Worm (Caenorhabditis elegans) whole organism, late embryonic: Measurements from ENCODE around the gene vps-8.
A peak's percentile ranks its signal among the peaks of the same experiment; 100 is the strongest.

ENCODE experiments used
- C38D4.7 ChIP-seq: fragments of 200-800 bp; sonication (Bioruptor generic); optimal IDR thresholded peaks from 2 replicates; lab custom pipeline; 2018; ENCODE audit warnings: mild to moderate bottlenecking, missing genetic modification characterization, moderate library complexity, missing compliant biosample characterization
- F13H6.1 ChIP-seq: sonication (generic microtip); optimal IDR thresholded peaks from 2 replicates; lab custom pipeline; 2016; ENCODE audit warnings: missing genetic modification characterization, missing compliant biosample characterization
- K09A11.1 ChIP-seq: sonication (generic microtip); optimal IDR thresholded peaks from 2 replicates; lab custom pipeline; 2017; ENCODE audit warnings: antibody characterized with exemption, mild to moderate bottlenecking, missing genetic modification characterization, missing compliant biosample characterization; ENCODE audit not compliant: insufficient read depth
- ceh-6 ChIP-seq: fragments of 200-800 bp; sonication (Bioruptor generic); optimal IDR thresholded peaks from 2 replicates; lab custom pipeline; 2018; ENCODE audit warnings: mild to moderate bottlenecking, missing genetic modification characterization, missing compliant biosample characterization
- che-1 ChIP-seq: sonication (generic microtip); optimal IDR thresholded peaks from 2 replicates; lab custom pipeline; 2016; ENCODE audit warnings: mild to moderate bottlenecking, missing genetic modification characterization, missing compliant biosample characterization
- dmd-4 ChIP-seq: sonication (generic microtip); optimal IDR thresholded peaks from 2 replicates; lab custom pipeline; 2016; ENCODE audit warnings: borderline replicate concordance, missing genetic modification characterization, missing compliant biosample characterization
- elt-2 ChIP-seq: sonication (generic microtip); optimal IDR thresholded peaks from 2 replicates; lab custom pipeline; 2016; ENCODE audit warnings: missing genetic modification reagents, missing genetic modification characterization, missing compliant biosample characterization
- fax-1 ChIP-seq: sonication (generic microtip); optimal IDR thresholded peaks from 2 replicates; lab custom pipeline; 2016; ENCODE audit warnings: missing genotype, missing genetic modification characterization, missing compliant biosample characterization
- nhr-11 ChIP-seq: fragments of 150-350 bp; optimal IDR thresholded peaks from 2 replicates; lab custom pipeline; 2014; ENCODE audit warnings: missing biosample characterization, missing genetic modification characterization
- odd-2 ChIP-seq: sonication (generic microtip); optimal IDR thresholded peaks from 2 replicates; lab custom pipeline; 2017; ENCODE audit warnings: antibody characterized with exemption, mild to moderate bottlenecking, missing genetic modification characterization, missing compliant biosample characterization
- pat-9 ChIP-seq: fragments of 200-800 bp; sonication (Bioruptor generic); optimal IDR thresholded peaks from 2 replicates; lab custom pipeline; 2018; ENCODE audit warnings: mild to moderate bottlenecking, missing genetic modification characterization, moderate library complexity, missing compliant biosample characterization
- pha-4 ChIP-seq: fragments of 150-350 bp; optimal IDR thresholded peaks from 2 replicates; lab custom pipeline; 2018; ENCODE audit warnings: missing biosample characterization, missing genetic modification reagents, missing genetic modification characterization
- ref-2 ChIP-seq: sonication (generic microtip); optimal IDR thresholded peaks from 2 replicates; lab custom pipeline; 2016; ENCODE audit warnings: missing genetic modification characterization, missing compliant biosample characterization

DNA sequence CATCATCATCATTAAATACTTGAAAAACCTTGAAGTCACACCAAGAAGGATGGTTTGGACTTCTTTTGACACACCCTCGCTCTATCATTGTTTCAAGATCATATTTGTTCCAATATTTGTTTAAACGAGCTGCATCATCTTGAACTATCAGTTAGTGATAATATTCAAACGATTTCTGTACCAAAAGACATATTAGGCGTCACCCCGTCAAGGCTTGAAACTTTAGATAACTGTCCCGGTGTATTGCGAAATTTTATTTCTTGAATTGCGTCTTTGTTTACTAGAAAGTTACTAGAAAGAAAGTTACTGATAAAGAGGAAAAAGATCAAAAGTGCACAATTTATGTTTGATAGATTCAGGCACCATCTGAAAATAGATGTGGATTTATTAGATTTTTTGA, 30.2 kb upstream of the vps-8 start:
- TF ChIP-seq ceh-6 (no peak), odd-2 (tag; lab: Kevin White, UChicago) (no peak), K09A11.1 (tag; lab: Kevin White, UChicago) (no peak), pha-4 (tag; lab: Kevin White, UChicago) (no peak), fax-1 (no peak), F13H6.1 (no peak), ref-2 (tag; lab: Kevin White, UChicago) (no peak), pat-9 (tag; lab: Kevin White, UChicago) (no peak), nhr-11 (no peak), C38D4.7 (GFP tag; lab: Kevin White, UChicago) (no peak), che-1 (tag; lab: Kevin White, UChicago) (no peak), dmd-4 (tag; lab: Kevin White, UChicago) (no peak), elt-2 (peak; percentile 31)
